Fruit fly (Drosophila melanogaster) whole organism, embryonic: ENCODE measurements around the gene CG11842.

Source experiments
- Atf6 ChIP-seq: fragments of 200-800 bp; sonication (Bioruptor generic); IDR thresholded peaks from 2 replicates; pipeline ENCODE4 v1.3.6; 2022; ENCODE audit warnings: missing biosample characterization, missing genetic modification characterization
- BEAF-32 ChIP-seq: fragments of 200-800 bp; sonication (Bioruptor generic); optimal IDR thresholded peaks from 3 replicates; lab custom pipeline; 2017; ENCODE audit warnings: missing biosample characterization, missing genetic modification characterization, mild to moderate bottlenecking, moderate library complexity, missing genetic modification reagents
- CG12744 ChIP-seq: fragments of 200-800 bp; sonication (Bioruptor generic); optimal IDR thresholded peaks from 2 replicates; lab custom pipeline; 2016; ENCODE audit warnings: missing biosample characterization, missing genetic modification characterization
- CG13894 ChIP-seq: fragments of 200-800 bp; sonication (Bioruptor generic); optimal IDR thresholded peaks from 3 replicates; lab custom pipeline; 2018; ENCODE audit warnings: missing biosample characterization, mild to moderate bottlenecking, missing genetic modification characterization, moderate library complexity
- CG14965 ChIP-seq: fragments of 200-800 bp; sonication (Bioruptor generic); optimal IDR thresholded peaks from 2 replicates; lab custom pipeline; 2016; ENCODE audit warnings: missing biosample characterization, missing genetic modification characterization, borderline replicate concordance
- CG1603 ChIP-seq: fragments of 200-800 bp; sonication (Bioruptor generic); optimal IDR thresholded peaks from 2 replicates; lab custom pipeline; 2019; ENCODE audit warnings: missing biosample characterization, mild to moderate bottlenecking, missing genetic modification characterization, moderate library complexity
- CG16815 ChIP-seq: fragments of 200-800 bp; sonication (Bioruptor generic); optimal IDR thresholded peaks from 3 replicates; lab custom pipeline; 2017; ENCODE audit warnings: missing biosample characterization, mild to moderate bottlenecking, missing genetic modification characterization
- CG2712 ChIP-seq: fragments of 200-800 bp; optimal IDR thresholded peaks from 3 replicates; lab custom pipeline; 2019; ENCODE audit warnings: missing biosample characterization, mild to moderate bottlenecking, missing genetic modification characterization, moderate library complexity
- CG2889 ChIP-seq: fragments of 200-800 bp; sonication (Bioruptor generic); IDR thresholded peaks from 3 replicates; pipeline ENCODE4 v1.3.6; 2022; ENCODE audit warnings: missing biosample characterization, missing genetic modification characterization
- CG34422 ChIP-seq: fragments of 200-800 bp; sonication (Bioruptor generic); IDR thresholded peaks from 3 replicates; pipeline ENCODE4 v1.3.6; 2022; ENCODE audit warnings: missing biosample characterization, missing genetic modification characterization
- CG4328 ChIP-seq: fragments of 200-800 bp; sonication (Bioruptor generic); optimal IDR thresholded peaks from 3 replicates; lab custom pipeline; 2017; ENCODE audit warnings: missing biosample characterization, missing genetic modification reagents, missing genetic modification characterization
- CG6689 ChIP-seq: fragments of 200-800 bp; sonication (Bioruptor generic); IDR thresholded peaks from 2 replicates; pipeline ENCODE4 v1.3.6; 2022; ENCODE audit warnings: missing biosample characterization, missing genetic modification characterization
- CG7372 ChIP-seq: fragments of 200-800 bp; sonication (Bioruptor generic); IDR thresholded peaks from 2 replicates; pipeline ENCODE4 v1.3.6; 2022; ENCODE audit warnings: missing biosample characterization, missing genetic modification characterization
- CG8290 ChIP-seq, 3 experiments: fragments of 200-800 bp; sonication (Bioruptor generic); optimal IDR thresholded peaks; 2 replicates each; lab custom pipeline; 2016 to 2019; ENCODE audit warnings: missing biosample characterization in 3 of 3, missing genetic modification characterization in 3 of 3, mild to moderate bottlenecking in 2 of 3, moderate library complexity in 1 of 3
- CG8359 ChIP-seq: fragments of 200-800 bp; sonication (Bioruptor generic); optimal IDR thresholded peaks from 2 replicates; lab custom pipeline; 2017; ENCODE audit warnings: missing biosample characterization, mild to moderate bottlenecking, missing genetic modification characterization, borderline replicate concordance
- CG8765 ChIP-seq: fragments of 200-800 bp; sonication (Bioruptor generic); IDR thresholded peaks from 2 replicates; pipeline ENCODE4 v1.3.6; 2022; ENCODE audit warnings: missing biosample characterization, missing genetic modification characterization
- CTCF ChIP-seq: fragments of 200-800 bp; sonication (Bioruptor generic); optimal IDR thresholded peaks from 2 replicates; lab custom pipeline; 2017; ENCODE audit warnings: missing biosample characterization, mild to moderate bottlenecking, missing genetic modification characterization, moderate library complexity
- D ChIP-seq, 2 experiments: fragments of 200-800 bp in 1 of 2; fragments of >200 bp in 1 of 2; sonication (Bioruptor generic) in 1 of 2; optimal IDR thresholded peaks; 2 replicates in 1 of 2; 3 replicates in 1 of 2; lab custom pipeline; 2017; ENCODE audit warnings: mild to moderate bottlenecking in 1 of 2, missing biosample characterization in 1 of 2, missing genetic modification characterization in 1 of 2, missing genetic modification reagents in 1 of 2
- Dbx ChIP-seq: fragments of 200-800 bp; sonication (Bioruptor generic); IDR thresholded peaks from 3 replicates; pipeline ENCODE4 v1.3.6; 2022; ENCODE audit warnings: missing biosample characterization, missing genetic modification characterization
- Dref ChIP-seq: fragments of 200-800 bp; sonication (Bioruptor generic); IDR thresholded peaks from 2 replicates; pipeline ENCODE4 v1.3.6; 2022; ENCODE audit warnings: missing biosample characterization, missing genetic modification characterization
- Elba2 ChIP-seq: fragments of 200-800 bp; sonication (Bioruptor generic); optimal IDR thresholded peaks from 3 replicates; lab custom pipeline; 2016; ENCODE audit warnings: missing biosample characterization, missing genetic modification characterization
- Hr78 ChIP-seq, 2 experiments: fragments of 200-800 bp in 1 of 2; fragments of >200 bp in 1 of 2; sonication (Bioruptor generic) in 1 of 2; optimal IDR thresholded peaks; 2 replicates each; lab custom pipeline; 2017 to 2019; ENCODE audit warnings: missing biosample characterization in 2 of 2, missing genetic modification characterization in 2 of 2, mild to moderate bottlenecking in 1 of 2, moderate library complexity in 1 of 2
- Kr ChIP-seq: fragments of 200-800 bp; sonication (Bioruptor generic); optimal IDR thresholded peaks from 2 replicates; lab custom pipeline; 2017; ENCODE audit warnings: missing biosample characterization, mild to moderate bottlenecking, missing genetic modification characterization
- MBD-R2 ChIP-seq: fragments of 200-800 bp; sonication (Bioruptor generic); IDR thresholded peaks from 2 replicates; pipeline ENCODE4 v1.3.6; 2022; ENCODE audit warnings: missing biosample characterization, missing genetic modification characterization
- Oli ChIP-seq: fragments of 200-800 bp; sonication (Bioruptor generic); optimal IDR thresholded peaks from 2 replicates; lab custom pipeline; 2018; ENCODE audit warnings: missing biosample characterization, mild to moderate bottlenecking, missing genetic modification characterization, moderate library complexity
- PHDP ChIP-seq: fragments of 200-800 bp; sonication (Bioruptor generic); optimal IDR thresholded peaks from 3 replicates; lab custom pipeline; 2018; ENCODE audit warnings: missing biosample characterization, mild to moderate bottlenecking, missing genetic modification characterization, moderate library complexity
- Ptx1 ChIP-seq: fragments of 200-800 bp; sonication (Bioruptor generic); IDR thresholded peaks from 2 replicates; pipeline ENCODE4 v1.3.6; 2022; ENCODE audit warnings: missing biosample characterization, missing genetic modification characterization
- Side ChIP-seq: fragments of 200-800 bp; sonication (Bioruptor generic); optimal IDR thresholded peaks from 2 replicates; lab custom pipeline; 2016; ENCODE audit warnings: missing biosample characterization, missing genetic modification characterization
- Xbp1 ChIP-seq: fragments of 200-800 bp; sonication (Bioruptor generic); optimal IDR thresholded peaks from 3 replicates; lab custom pipeline; 2016; ENCODE audit warnings: missing biosample characterization, mild to moderate bottlenecking, missing genetic modification characterization
- ab ChIP-seq: fragments of 200-800 bp; sonication (Bioruptor generic); optimal IDR thresholded peaks from 2 replicates; lab custom pipeline; 2016; ENCODE audit warnings: missing biosample characterization, missing genetic modification characterization
- bowl ChIP-seq: fragments of 200-800 bp; sonication (Bioruptor generic); IDR thresholded peaks from 2 replicates; pipeline ENCODE4 v1.3.6; 2022; ENCODE audit warnings: missing biosample characterization, missing genetic modification characterization
- bsh ChIP-seq, 2 experiments: fragments of 200-800 bp; sonication (Bioruptor generic); optimal IDR thresholded peaks; 2 replicates each; lab custom pipeline; 2017 to 2018; ENCODE audit warnings: mild to moderate bottlenecking in 2 of 2, missing biosample characterization in 2 of 2, missing genetic modification characterization in 2 of 2, moderate library complexity in 1 of 2
- caup ChIP-seq: fragments of 200-800 bp; sonication (Bioruptor generic); optimal IDR thresholded peaks from 3 replicates; lab custom pipeline; 2017; ENCODE audit warnings: missing biosample characterization, mild to moderate bottlenecking, missing genetic modification characterization, moderate library complexity; ENCODE audit not compliant: severe bottlenecking
- disco-r ChIP-seq: fragments of 200-800 bp; sonication (Bioruptor generic); optimal IDR thresholded peaks from 2 replicates; lab custom pipeline; 2016; ENCODE audit warnings: missing biosample characterization, missing genetic modification characterization
- dpn ChIP-seq, 2 experiments: fragments of 200-800 bp; sonication (Bioruptor generic); optimal IDR thresholded peaks; 3 replicates each; lab custom pipeline; 2016; ENCODE audit warnings: missing biosample characterization in 2 of 2, missing genetic modification characterization in 2 of 2
- fd3F ChIP-seq: fragments of 200-800 bp; sonication (Bioruptor generic); optimal IDR thresholded peaks from 2 replicates; lab custom pipeline; 2018; ENCODE audit warnings: missing biosample characterization, mild to moderate bottlenecking, missing genetic modification characterization, moderate library complexity
- gcm ChIP-seq: fragments of 200-800 bp; sonication (Bioruptor generic); optimal IDR thresholded peaks from 2 replicates; lab custom pipeline; 2019; ENCODE audit warnings: missing biosample characterization, mild to moderate bottlenecking, missing genetic modification characterization, moderate library complexity
- gro ChIP-seq: fragments of 200-800 bp; sonication (Bioruptor generic); optimal IDR thresholded peaks from 2 replicates; lab custom pipeline; 2016; ENCODE audit warnings: missing biosample characterization, missing genetic modification characterization
- hbn ChIP-seq: fragments of 200-800 bp; sonication (Bioruptor generic); IDR thresholded peaks from 2 replicates; pipeline ENCODE4 v1.3.6; 2022; ENCODE audit warnings: missing biosample characterization, missing genetic modification characterization; ENCODE audit not compliant: partially characterized antibody
- inv ChIP-seq: fragments of 200-800 bp; sonication (Bioruptor generic); IDR thresholded peaks from 2 replicates; pipeline ENCODE4 v1.3.6; 2022; ENCODE audit warnings: missing biosample characterization, missing genetic modification characterization; ENCODE audit not compliant: partially characterized antibody
- lov ChIP-seq, 2 experiments: fragments of 200-800 bp in 1 of 2; fragments of >200 bp in 1 of 2; sonication (Bioruptor generic) in 1 of 2; IDR thresholded peaks in 1 of 2; optimal IDR thresholded peaks in 1 of 2; 2 replicates in 1 of 2; 3 replicates in 1 of 2; pipeline versions ENCODE4 v1.3.6 to Lab custom; 2017 to 2022; ENCODE audit warnings: missing biosample characterization in 1 of 2, missing genetic modification characterization in 1 of 2
- mam ChIP-seq: fragments of 200-800 bp; sonication (Bioruptor generic); optimal IDR thresholded peaks from 3 replicates; lab custom pipeline; 2016; ENCODE audit warnings: missing biosample characterization, missing genetic modification characterization
- repo ChIP-seq: fragments of 200-800 bp; sonication (Bioruptor generic); optimal IDR thresholded peaks from 2 replicates; lab custom pipeline; 2016; ENCODE audit warnings: missing biosample characterization, missing genetic modification characterization
- sima ChIP-seq: fragments of 200-800 bp; sonication (Bioruptor generic); optimal IDR thresholded peaks from 2 replicates; lab custom pipeline; 2016; ENCODE audit warnings: missing biosample characterization, missing genetic modification characterization
- sug ChIP-seq: fragments of 200-800 bp; optimal IDR thresholded peaks from 2 replicates; lab custom pipeline; 2019; ENCODE audit warnings: missing biosample characterization, mild to moderate bottlenecking, missing genetic modification characterization, moderate library complexity
- toy ChIP-seq: fragments of 200-800 bp; sonication (Bioruptor generic); IDR thresholded peaks from 2 replicates; pipeline ENCODE4 v1.3.6; 2022; ENCODE audit warnings: missing biosample characterization, missing genetic modification characterization
- unpg ChIP-seq: fragments of 200-800 bp; sonication (Bioruptor generic); optimal IDR thresholded peaks from 3 replicates; lab custom pipeline; 2018; ENCODE audit warnings: missing biosample characterization, mild to moderate bottlenecking, missing genetic modification characterization, moderate library complexity

Gene CG11842

DNA sequence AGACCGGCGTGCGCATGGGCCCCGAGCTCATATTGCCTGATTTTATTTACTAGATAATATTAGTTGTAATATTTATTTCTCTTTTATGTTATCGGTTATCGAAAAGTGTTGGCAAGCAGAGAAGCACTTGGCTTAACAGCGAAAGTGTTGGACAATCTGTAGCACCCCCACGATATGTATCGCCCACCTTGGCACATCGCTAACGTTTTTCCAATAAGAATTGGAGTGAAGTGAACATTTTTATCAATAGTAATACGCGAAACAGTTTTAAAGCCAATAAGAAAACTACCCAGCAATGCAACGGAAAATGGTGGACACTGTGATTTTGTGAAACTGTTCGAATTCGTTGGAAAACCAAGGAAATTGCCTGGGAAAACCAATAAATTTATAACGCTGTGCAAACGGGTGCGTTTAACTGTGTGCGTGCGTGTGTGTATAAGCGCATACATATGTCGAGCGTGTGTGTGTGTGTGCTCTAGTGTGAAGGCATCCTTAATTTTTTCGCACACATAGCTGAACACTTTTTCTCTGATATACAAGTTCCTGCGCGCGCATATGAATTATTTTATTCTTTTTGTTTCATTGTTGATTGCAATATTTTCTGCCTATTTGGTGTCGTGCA is 13.4 kb upstream of the CG11842 start, which contains the start of the genes Slu7 and Pkc98E (continued):
- TF ChIP-seq fd3F (GFP tag; lab: Kevin White, UChicago): peak; percentile 28
- peak; percentile 77; the same call in 2 of the 3 replicates for TF ChIP-seq CG34422 (GFP tag; lab: Robert Waterston, UW)
- TF ChIP-seq gro (GFP tag; lab: Kevin White, UChicago): peak; percentile 88
- peak; percentile 37 for TF ChIP-seq repo (GFP tag; lab: Kevin White, UChicago)
- peak; percentile 73 for TF ChIP-seq CG1603 (tag; lab: Kevin White, UChicago)
- TF ChIP-seq CG16815 (GFP tag; lab: Kevin White, UChicago): peak; percentile 30
- peak; percentile 84 for TF ChIP-seq Dbx (GFP tag; lab: Robert Waterston, UW)
- TF ChIP-seq Xbp1 (GFP tag; lab: Kevin White, UChicago): peak; percentile 66
- TF ChIP-seq MBD-R2 (GFP tag; lab: Robert Waterston, UW): peak; percentile 87
- TF ChIP-seq CG4328: peak; percentile 15
- TF ChIP-seq Dref: peak; percentile 88
- peak; percentile 70 to 72 for TF ChIP-seq dpn (GFP tag; optimal IDR thresholded peaks at IDR 0.05; lab: Kevin White, UChicago)
- no peak for TF ChIP-seq Oli
- TF ChIP-seq CG8359 (GFP tag; lab: Kevin White, UChicago): no peak
- peak; percentile 52 for TF ChIP-seq sug (tag; lab: Kevin White, UChicago)
- 0 out of 2 replicates have a peak, but pooled peaks have one; percentile 7 for TF ChIP-seq CG6689
- TF ChIP-seq CG8765: peak; percentile 57
- peak; percentile 55; the same call in 1 of the 2 replicates for TF ChIP-seq Atf6 (GFP tag; lab: Robert Waterston, UW)
- TF ChIP-seq hbn (GFP tag; lab: Robert Waterston, UW): peak; percentile 82
- TF ChIP-seq CG14965 (GFP tag; lab: Kevin White, UChicago): no peak
- peak; percentile 26; the same call in 1 of the 2 replicates for TF ChIP-seq CG7372 (GFP tag; lab: Robert Waterston, UW)
- TF ChIP-seq disco-r (GFP tag; lab: Kevin White, UChicago): no peak
- TF ChIP-seq inv (GFP tag; lab: Robert Waterston, UW): peak; percentile 86
- no peak for TF ChIP-seq ab (GFP tag; lab: Kevin White, UChicago)
- TF ChIP-seq CTCF (GFP tag; lab: Kevin White, UChicago): no peak
- no peak for TF ChIP-seq Kr (GFP tag; lab: Kevin White, UChicago)
- TF ChIP-seq sima: no peak
- TF ChIP-seq Hr78 (GFP tag; optimal IDR thresholded peaks at IDR 0.05; lab: Kevin White, UChicago): no peak
- peak in 1 of 2 experiments; percentile 39 for TF ChIP-seq bsh (GFP tag; optimal IDR thresholded peaks at IDR 0.05; lab: Kevin White, UChicago)
- no peak for TF ChIP-seq toy
- TF ChIP-seq Ptx1 (GFP tag; lab: Robert Waterston, UW): peak; percentile 57
- peak; percentile 53; the same call in 1 of the 3 replicates for TF ChIP-seq CG2889
- peak; percentile 93 for TF ChIP-seq BEAF-32 (GFP tag; lab: Kevin White, UChicago)
- TF ChIP-seq PHDP (tag; lab: Kevin White, UChicago): peak; percentile 32
- TF ChIP-seq unpg (GFP tag; lab: Kevin White, UChicago): peak; percentile 33
- TF ChIP-seq Elba2 (GFP tag; lab: Kevin White, UChicago): peak; percentile 99
- peak; percentile 35 for TF ChIP-seq Side (GFP tag; lab: Kevin White, UChicago)
- no peak for TF ChIP-seq gcm (GFP tag; lab: Kevin White, UChicago)
- no peak for TF ChIP-seq D (optimal IDR thresholded peaks at IDR 0.05; lab: Kevin White, UChicago)
- no peak for TF ChIP-seq D (GFP tag; optimal IDR thresholded peaks at IDR 0.05; lab: Kevin White, UChicago)
- peak; percentile 83 for TF ChIP-seq mam (GFP tag; lab: Kevin White, UChicago)
- TF ChIP-seq CG2712 (tag; lab: Kevin White, UChicago): peak; percentile 44
- peak; percentile 59 for TF ChIP-seq CG8290 (GFP tag; optimal IDR thresholded peaks at IDR 0.05; lab: Kevin White, UChicago)
- peak; percentile 71 to 93 for TF ChIP-seq CG8290 (tag; optimal IDR thresholded peaks at IDR 0.05; lab: Kevin White, UChicago)
- peak; percentile 72 for TF ChIP-seq caup (GFP tag; lab: Kevin White, UChicago)
- no peak for TF ChIP-seq CG13894 (tag; lab: Kevin White, UChicago)
- TF ChIP-seq CG12744: no peak
- no peak for TF ChIP-seq lov (optimal IDR thresholded peaks at IDR 0.05; lab: Kevin White, UChicago)
- 0 out of 3 replicates have a peak, but pooled peaks have one; percentile 59 for TF ChIP-seq lov (GFP tag; IDR thresholded peaks at IDR 0.05; lab: Robert Waterston, UW)
- no peak for TF ChIP-seq bowl (GFP tag; lab: Robert Waterston, UW)
